Fruit fly (Drosophila melanogaster) whole organism, pupa: Measurements from ENCODE around the gene mEFTs.

ENCODE experiments used
- CG10348 ChIP-seq: fragments of 200-800 bp; sonication (Bioruptor generic); IDR thresholded peaks from 2 replicates; pipeline ENCODE4 v1.3.6; 2022; ENCODE audit warnings: missing biosample characterization, missing genetic modification characterization
- CG12605 ChIP-seq: fragments of 200-800 bp; sonication (Bioruptor generic); IDR thresholded peaks from 2 replicates; pipeline ENCODE4 v1.3.6; 2022; ENCODE audit warnings: missing biosample characterization, missing genetic modification characterization
- CG13204 ChIP-seq: fragments of 200-800 bp; sonication (Bioruptor generic); optimal IDR thresholded peaks from 2 replicates; lab custom pipeline; 2018; ENCODE audit warnings: missing biosample characterization, mild to moderate bottlenecking, missing genetic modification characterization, moderate library complexity
- CG14655 ChIP-seq: fragments of 200-800 bp; sonication (Bioruptor generic); optimal IDR thresholded peaks from 3 replicates; lab custom pipeline; 2017; ENCODE audit warnings: mild to moderate bottlenecking, missing biosample characterization, missing genetic modification reagents, missing genetic modification characterization
- CG15710 ChIP-seq: fragments of 200-800 bp; sonication (Bioruptor generic); optimal IDR thresholded peaks from 2 replicates; lab custom pipeline; 2018; ENCODE audit warnings: missing biosample characterization, mild to moderate bottlenecking, missing genetic modification characterization, moderate library complexity
- CG17806 ChIP-seq: fragments of 200-800 bp; sonication (Bioruptor generic); optimal IDR thresholded peaks from 2 replicates; lab custom pipeline; 2018; ENCODE audit warnings: missing biosample characterization, mild to moderate bottlenecking, missing genetic modification characterization, moderate library complexity
- CG32121 ChIP-seq: fragments of 200-800 bp; sonication (Bioruptor generic); IDR thresholded peaks from 2 replicates; pipeline ENCODE4 v1.3.6; 2022; ENCODE audit warnings: missing biosample characterization, missing genetic modification characterization
- CG34367 ChIP-seq: fragments of 200-800 bp; sonication (Bioruptor generic); optimal IDR thresholded peaks from 2 replicates; lab custom pipeline; 2018; ENCODE audit warnings: missing biosample characterization, mild to moderate bottlenecking, missing genetic modification characterization
- CG4496 ChIP-seq: fragments of 200-800 bp; sonication (Bioruptor generic); IDR thresholded peaks from 3 replicates; pipeline ENCODE4 v1.3.6; 2022; ENCODE audit warnings: missing biosample characterization, missing genetic modification characterization
- CG8159 ChIP-seq: fragments of 200-800 bp; sonication (Bioruptor generic); optimal IDR thresholded peaks from 3 replicates; lab custom pipeline; 2018; ENCODE audit warnings: missing biosample characterization, mild to moderate bottlenecking, missing genetic modification characterization, moderate library complexity
- CG8301 ChIP-seq: fragments of 200-800 bp; sonication (Bioruptor generic); optimal IDR thresholded peaks from 2 replicates; lab custom pipeline; 2018; ENCODE audit warnings: missing biosample characterization, mild to moderate bottlenecking, missing genetic modification characterization
- CG9948 ChIP-seq: fragments of 200-800 bp; sonication (Bioruptor generic); optimal IDR thresholded peaks from 2 replicates; lab custom pipeline; 2018; ENCODE audit warnings: missing biosample characterization, mild to moderate bottlenecking, missing genetic modification characterization, moderate library complexity
- D1 ChIP-seq: fragments of 200-800 bp; sonication (Bioruptor generic); optimal IDR thresholded peaks from 2 replicates; lab custom pipeline; 2018; ENCODE audit warnings: missing biosample characterization, mild to moderate bottlenecking, missing genetic modification characterization, moderate library complexity
- EcR ChIP-seq: fragments of 200-800 bp; sonication (Bioruptor generic); optimal IDR thresholded peaks from 3 replicates; lab custom pipeline; 2019; ENCODE audit warnings: missing biosample characterization, missing genetic modification characterization, mild to moderate bottlenecking, moderate library complexity, missing genetic modification reagents
- Ets98B ChIP-seq: fragments of 200-800 bp; sonication (Bioruptor generic); IDR thresholded peaks from 2 replicates; pipeline ENCODE4 v1.3.6; 2022; ENCODE audit warnings: missing biosample characterization, missing genetic modification characterization
- Pif1A ChIP-seq: fragments of 200-800 bp; sonication (Bioruptor generic); optimal IDR thresholded peaks from 3 replicates; lab custom pipeline; 2016; ENCODE audit warnings: missing biosample characterization, missing genetic modification characterization
- Pif1B ChIP-seq: fragments of 200-800 bp; sonication (Bioruptor generic); optimal IDR thresholded peaks from 3 replicates; lab custom pipeline; 2016; ENCODE audit warnings: missing biosample characterization, missing genetic modification characterization
- Snoo ChIP-seq: fragments of 200-800 bp; sonication (Bioruptor generic); optimal IDR thresholded peaks from 3 replicates; lab custom pipeline; 2017; ENCODE audit warnings: missing biosample characterization, mild to moderate bottlenecking, missing genetic modification characterization, inconsistent platforms
- fd96Ca ChIP-seq: fragments of 200-800 bp; sonication (Bioruptor generic); IDR thresholded peaks from 3 replicates; pipeline ENCODE4 v1.3.6; 2022; ENCODE audit warnings: missing biosample characterization, missing genetic modification characterization
- gl ChIP-seq: fragments of 200-800 bp; sonication (Bioruptor generic); optimal IDR thresholded peaks from 2 replicates; lab custom pipeline; 2018; ENCODE audit warnings: missing biosample characterization, mild to moderate bottlenecking, missing genetic modification characterization
- rn ChIP-seq: fragments of 200-800 bp; sonication (Bioruptor generic); IDR thresholded peaks from 2 replicates; pipeline ENCODE4 v1.3.6; 2022; ENCODE audit warnings: missing biosample characterization, missing genetic modification characterization

Gene mEFTs

dm6 chr2L:17472582-17473524 lies 28.1 kb downstream of the mEFTs start, which contains the start of gene BicD:
Gene BicD (minus strand): TSS chr2L:17473215.
- TF ChIP-seq CG4496 (GFP tag; lab: Robert Waterston, UW) (peak; percentile 22; the same call in 1 of the 3 replicates), CG17806 (no peak), CG8159 (tag; lab: Kevin White, UChicago) (no peak), CG12605 (GFP tag; lab: Robert Waterston, UW) (0 out of 2 replicates have a peak, but pooled peaks have one; percentile 20), Ets98B (GFP tag; lab: Robert Waterston, UW) (peak; percentile 23; the same call in 1 of the 2 replicates), EcR (GFP tag; lab: Kevin White, UChicago) (peak; percentile 20)

- TF ChIP-seq CG10348 (GFP tag; lab: Robert Waterston, UW) (no peak), fd96Ca (GFP tag; lab: Robert Waterston, UW) (no peak), Ets98B (GFP tag; lab: Robert Waterston, UW) (no peak), EcR (GFP tag; lab: Kevin White, UChicago) (no peak), Pif1B (GFP tag; lab: Kevin White, UChicago) (no peak), D1 (tag; lab: Kevin White, UChicago) (no peak), CG32121 (GFP tag; lab: Robert Waterston, UW) (no peak), CG17806 (no peak), Snoo (tag; lab: Kevin White, UChicago) (no peak)
Measured at dm6 chr2L:17471524-17471923, 29.4 kb downstream of the mEFTs start, which contains the start of gene Sgt. Gene Sgt (plus strand): TSS chr2L:17471603.

dm6 chr2L:17470630-17471029 lies 30.3 kb downstream of the mEFTs start:
- TF ChIP-seq Ets98B (GFP tag; lab: Robert Waterston, UW), result no peak
- TF ChIP-seq EcR (GFP tag; lab: Kevin White, UChicago), result no peak
- no peak for TF ChIP-seq CG17806
- TF ChIP-seq CG10348 (GFP tag; lab: Robert Waterston, UW), result no peak
- TF ChIP-seq rn (GFP tag; lab: Robert Waterston, UW), result no peak
- no peak for TF ChIP-seq fd96Ca (GFP tag; lab: Robert Waterston, UW)
- TF ChIP-seq CG13204 (GFP tag; lab: Kevin White, UChicago), result no peak
- no peak for TF ChIP-seq Snoo (tag; lab: Kevin White, UChicago)
- TF ChIP-seq D1 (tag; lab: Kevin White, UChicago), result no peak
- no peak for TF ChIP-seq gl

- peak; percentile 28 for TF ChIP-seq CG34367 (tag; lab: Kevin White, UChicago)
- no peak for TF ChIP-seq D1 (tag; lab: Kevin White, UChicago)
- 0 out of 3 replicates have a peak, but pooled peaks have one; percentile 12 for TF ChIP-seq fd96Ca (GFP tag; lab: Robert Waterston, UW)
- TF ChIP-seq EcR (GFP tag; lab: Kevin White, UChicago), result no peak
- 0 out of 2 replicates have a peak, but pooled peaks have one; percentile 48 for TF ChIP-seq CG32121 (GFP tag; lab: Robert Waterston, UW)
- TF ChIP-seq CG4496 (GFP tag; lab: Robert Waterston, UW), result peak; percentile 53
- peak; percentile 36 for TF ChIP-seq CG17806
- TF ChIP-seq CG13204 (GFP tag; lab: Kevin White, UChicago), result no peak
- TF ChIP-seq rn (GFP tag; lab: Robert Waterston, UW), result no peak
- peak; percentile 54 for TF ChIP-seq CG8301 (tag; lab: Kevin White, UChicago)
- TF ChIP-seq CG12605 (GFP tag; lab: Robert Waterston, UW), result peak; percentile 38; the same call in 1 of the 2 replicates
- TF ChIP-seq Ets98B (GFP tag; lab: Robert Waterston, UW), result no peak; the same call in 1 of the 2 replicates
- peak; percentile 46 for TF ChIP-seq CG9948 (tag; lab: Kevin White, UChicago)
- no peak for TF ChIP-seq gl
- TF ChIP-seq Snoo (tag; lab: Kevin White, UChicago), result no peak
- no peak for TF ChIP-seq Pif1B (GFP tag; lab: Kevin White, UChicago)
- peak; percentile 49 for TF ChIP-seq CG15710 (tag; lab: Kevin White, UChicago)
- TF ChIP-seq CG8159 (tag; lab: Kevin White, UChicago), result peak; percentile 44
- peak; percentile 56 for TF ChIP-seq CG14655 (GFP tag; lab: Kevin White, UChicago)
- no peak for TF ChIP-seq CG10348 (GFP tag; lab: Robert Waterston, UW)
- peak; percentile 34 for TF ChIP-seq Pif1A
Measured at dm6 chr2L:17466950-17467349, 34.0 kb downstream of the mEFTs start.

- TF ChIP-seq D1 (tag; lab: Kevin White, UChicago) (peak; percentile 53), gl (peak; percentile 61), Pif1A (peak; percentile 81), EcR (GFP tag; lab: Kevin White, UChicago) (no peak), CG8159 (tag; lab: Kevin White, UChicago) (peak; percentile 82), CG17806 (peak; percentile 81), CG34367 (tag; lab: Kevin White, UChicago) (peak; percentile 82), CG14655 (GFP tag; lab: Kevin White, UChicago) (peak; percentile 87), Ets98B (GFP tag; lab: Robert Waterston, UW) (peak; percentile 86; the same call in 1 of the 2 replicates), CG32121 (GFP tag; lab: Robert Waterston, UW) (peak; percentile 80), CG8301 (tag; lab: Kevin White, UChicago) (peak; percentile 88), CG15710 (tag; lab: Kevin White, UChicago) (peak; percentile 77), rn (GFP tag; lab: Robert Waterston, UW) (peak; percentile 40; the same call in 1 of the 2 replicates), CG4496 (GFP tag; lab: Robert Waterston, UW) (peak; percentile 87), CG10348 (GFP tag; lab: Robert Waterston, UW) (peak; percentile 48; the same call in 1 of the 2 replicates), Pif1B (GFP tag; lab: Kevin White, UChicago) (peak; percentile 65), CG13204 (GFP tag; lab: Kevin White, UChicago) (no peak), fd96Ca (GFP tag; lab: Robert Waterston, UW) (peak; percentile 70; the same call in 2 of the 3 replicates), CG9948 (tag; lab: Kevin White, UChicago) (peak; percentile 83), Snoo (tag; lab: Kevin White, UChicago) (peak; percentile 26), CG12605 (GFP tag; lab: Robert Waterston, UW) (peak; percentile 79; the same call in 1 of the 2 replicates)
- TF ChIP-seq, all 21 proteins: peak for 19
Measured at dm6 chr2L:17465915-17466677, 34.8 kb downstream of the mEFTs start.
